Worm (Caenorhabditis elegans) whole organism, young adult: Measurements from ENCODE around the gene ttr-29.

Source experiments
- B0019.2 ChIP-seq: fragments of 200-800 bp; sonication (Bioruptor generic); conservative IDR thresholded peaks from 2 replicates; pipeline ENCODE4 v1.3.6; 2022; ENCODE audit warnings: missing genetic modification reagents, missing genetic modification characterization, missing compliant biosample characterization
- F22D6.2 ChIP-seq: sonication (generic microtip); optimal IDR thresholded peaks from 2 replicates; lab custom pipeline; 2016; ENCODE audit warnings: mild to moderate bottlenecking, missing genetic modification characterization, missing compliant biosample characterization
- F49E8.2 ChIP-seq: sonication (generic microtip); optimal IDR thresholded peaks from 3 replicates; lab custom pipeline; 2017; ENCODE audit warnings: missing genetic modification characterization, mild to moderate bottlenecking, missing compliant biosample characterization, antibody characterized with exemption, moderate library complexity; ENCODE audit not compliant: insufficient read depth
- F57C9.4 ChIP-seq: sonication (generic microtip); optimal IDR thresholded peaks from 2 replicates; lab custom pipeline; 2017; ENCODE audit warnings: mild to moderate bottlenecking, missing genetic modification characterization, missing compliant biosample characterization
- Y56A3A.18 ChIP-seq: fragments of 200-800 bp; sonication (Bioruptor generic); IDR thresholded peaks from 2 replicates; pipeline ENCODE4 v1.3.6; 2022; ENCODE audit warnings: missing genetic modification reagents, missing genetic modification characterization, missing compliant biosample characterization
- ama-1 ChIP-seq, 3 experiments: fragments of 150-350 bp in 1 of 3; sonication (generic microtip) in 2 of 3; optimal IDR thresholded peaks; 2 replicates each; lab custom pipeline; 2014 to 2018; ENCODE audit warnings: missing biosample characterization in 2 of 3, missing genetic modification characterization in 2 of 3, missing genetic modification reagents in 2 of 3
- athp-1 ChIP-seq: sonication (generic microtip); optimal IDR thresholded peaks from 2 replicates; lab custom pipeline; 2017; ENCODE audit warnings: mild to moderate bottlenecking, missing genetic modification characterization, missing compliant biosample characterization
- attf-3 ChIP-seq: fragments of 200-800 bp; sonication (Bioruptor generic); conservative IDR thresholded peaks from 2 replicates; pipeline ENCODE4 v1.3.6; 2022; ENCODE audit warnings: missing genetic modification reagents, missing genetic modification characterization, missing compliant biosample characterization
- attf-6 ChIP-seq: fragments of 200-800 bp; sonication (Bioruptor generic); IDR thresholded peaks from 2 replicates; pipeline ENCODE4 v1.3.6; 2022; ENCODE audit warnings: missing genetic modification reagents, missing genetic modification characterization, missing compliant biosample characterization
- cebp-2 ChIP-seq: fragments of 200-800 bp; sonication (Bioruptor generic); IDR thresholded peaks from 2 replicates; pipeline ENCODE4 v1.3.6; 2022; ENCODE audit warnings: missing genetic modification characterization, missing compliant biosample characterization
- ceh-27 ChIP-seq: fragments of 200-800 bp; sonication (Bioruptor generic); optimal IDR thresholded peaks from 2 replicates; lab custom pipeline; 2018; ENCODE audit warnings: mild to moderate bottlenecking, missing genetic modification characterization, moderate library complexity, missing compliant biosample characterization
- die-1 ChIP-seq: sonication (generic microtip); optimal IDR thresholded peaks from 2 replicates; lab custom pipeline; 2016; ENCODE audit warnings: missing genotype, mild to moderate bottlenecking, missing genetic modification characterization, missing compliant biosample characterization
- egl-44 ChIP-seq: fragments of 200-800 bp; sonication (Bioruptor generic); IDR thresholded peaks from 2 replicates; pipeline ENCODE4 v1.3.6; 2022; ENCODE audit warnings: missing genetic modification reagents, missing genetic modification characterization, missing compliant biosample characterization
- him-1 ChIP-seq: sonication (generic microtip); optimal IDR thresholded peaks from 2 replicates; lab custom pipeline; 2016; ENCODE audit warnings: missing genotype, missing genetic modification reagents, missing genetic modification characterization, missing compliant biosample characterization
- hsf-1 ChIP-seq: fragments of 200-800 bp; sonication (Bioruptor generic); IDR thresholded peaks from 2 replicates; pipeline ENCODE4 v1.3.6; 2022; ENCODE audit warnings: missing genetic modification reagents, missing genetic modification characterization, missing compliant biosample characterization
- let-607 ChIP-seq, 2 experiments: fragments of 200-800 bp in 1 of 2; sonication (Bioruptor generic) in 1 of 2; sonication (generic microtip) in 1 of 2; optimal IDR thresholded peaks; 2 replicates each; lab custom pipeline; 2016 to 2018; ENCODE audit warnings: mild to moderate bottlenecking in 2 of 2, missing compliant biosample characterization in 2 of 2, missing genetic modification characterization in 2 of 2, moderate library complexity in 2 of 2, missing genotype in 1 of 2
- lin-35 ChIP-seq, 3 experiments: fragments of 150-350 bp in 2 of 3; sonication (generic microtip) in 1 of 3; optimal IDR thresholded peaks; 2 replicates each; lab custom pipeline; 2014 to 2018; ENCODE audit warnings: missing biosample characterization in 3 of 3, missing genetic modification characterization in 3 of 3, missing genetic modification reagents in 3 of 3
- lsy-27 ChIP-seq: sonication (generic microtip); optimal IDR thresholded peaks from 2 replicates; lab custom pipeline; 2017; ENCODE audit warnings: missing genetic modification characterization, mild to moderate bottlenecking, missing compliant biosample characterization, antibody characterized with exemption, missing genotype, borderline replicate concordance; ENCODE audit not compliant: insufficient read depth
- madf-3 ChIP-seq: fragments of 200-800 bp; sonication (Bioruptor generic); IDR thresholded peaks from 2 replicates; pipeline ENCODE4 v1.3.6; 2022; ENCODE audit warnings: missing genetic modification reagents, missing genetic modification characterization, missing compliant biosample characterization
- madf-6 ChIP-seq: fragments of 200-800 bp; sonication (Bioruptor generic); IDR thresholded peaks from 2 replicates; pipeline ENCODE4 v1.3.6; 2022; ENCODE audit warnings: missing genetic modification reagents, missing genetic modification characterization, missing compliant biosample characterization
- madf-8 ChIP-seq: fragments of 200-800 bp; sonication (Bioruptor generic); conservative IDR thresholded peaks from 2 replicates; pipeline ENCODE4 v1.3.6; 2022; ENCODE audit warnings: missing genetic modification reagents, missing genetic modification characterization, missing compliant biosample characterization
- pha-4 ChIP-seq: fragments of 150-350 bp; sonication (generic microtip); optimal IDR thresholded peaks from 2 replicates; lab custom pipeline; 2014; ENCODE audit warnings: missing biosample characterization, missing genetic modification reagents, missing genetic modification characterization
- repo-1 ChIP-seq: sonication (generic microtip); optimal IDR thresholded peaks from 2 replicates; lab custom pipeline; 2017; ENCODE audit warnings: mild to moderate bottlenecking, missing genetic modification characterization, missing compliant biosample characterization
- rpc-1 ChIP-seq, 2 experiments: fragments of 150-350 bp in 1 of 2; sonication (generic microtip) in 1 of 2; optimal IDR thresholded peaks; 2 replicates each; lab custom pipeline; 2014 to 2018; ENCODE audit warnings: missing biosample characterization in 1 of 2, missing genetic modification characterization in 1 of 2, missing genetic modification reagents in 1 of 2, missing genotype in 1 of 2
- tbp1 ChIP-seq: fragments of 200-800 bp; sonication (Bioruptor generic); optimal IDR thresholded peaks from 2 replicates; lab custom pipeline; 2018; ENCODE audit warnings: mild to moderate bottlenecking, missing genetic modification characterization, missing compliant biosample characterization
- unc-62 ChIP-seq: fragments of 150-350 bp; optimal IDR thresholded peaks from 2 replicates; lab custom pipeline; 2014; ENCODE audit warnings: missing biosample characterization, missing genetic modification reagents, missing genetic modification characterization
- zfh-2 ChIP-seq: fragments of 200-800 bp; sonication (Bioruptor generic); conservative IDR thresholded peaks from 2 replicates; pipeline ENCODE4 v1.3.6; 2022; ENCODE audit warnings: missing genetic modification reagents, missing genetic modification characterization, missing compliant biosample characterization
- zim-3 ChIP-seq: sonication (generic microtip); optimal IDR thresholded peaks from 2 replicates; lab custom pipeline; 2017; ENCODE audit warnings: mild to moderate bottlenecking, missing genetic modification characterization, moderate library complexity, missing compliant biosample characterization
- ztf-25 ChIP-seq: fragments of 200-800 bp; sonication (Bioruptor generic); IDR thresholded peaks from 2 replicates; pipeline ENCODE4 v1.3.6; 2022; ENCODE audit warnings: missing genetic modification reagents, missing genetic modification characterization, missing compliant biosample characterization

The ttr-29 gene

ce11 chrV:12867997-12868396, 38.6 kb downstream of the ttr-29 start, which contains the start of gene nspg-1:
Gene nspg-1, minus strand, starts transcription at chrV:12868097.
- TF ChIP-seq tbp1 (no peak), ceh-27 (GFP tag; lab: Kevin White, UChicago) (no peak), madf-6 (GFP tag; lab: Robert Waterston, UW) (no peak), attf-6 (GFP tag; lab: Robert Waterston, UW) (no peak), B0019.2 (GFP tag; lab: Robert Waterston, UW) (no peak), lsy-27 (tag; lab: Kevin White, UChicago) (no peak), madf-8 (GFP tag; lab: Robert Waterston, UW) (no peak), cebp-2 (no peak), F57C9.4 (no peak), him-1 (tag; lab: Kevin White, UChicago) (no peak), ztf-25 (GFP tag; lab: Robert Waterston, UW) (no peak), zim-3 (no peak), repo-1 (tag; lab: Kevin White, UChicago) (no peak), lin-35 (GFP tag; optimal IDR thresholded peaks at IDR 0.05; lab: Kevin White, UChicago) (no peak), F22D6.2 (tag; lab: Kevin White, UChicago) (no peak)

- 0 out of 2 replicates have a peak, but pooled peaks have one; percentile 13 for TF ChIP-seq attf-3
These were observed 41.0 kb downstream of the ttr-29 start, which contains the start of gene T07F10.5 for ce11 chrV:12865615-12866014. Gene T07F10.5, plus strand, starts transcription at chrV:12865915.

- TF ChIP-seq die-1 (tag; lab: Kevin White, UChicago) (no peak), let-607 (tag; optimal IDR thresholded peaks at IDR 0.05; lab: Kevin White, UChicago) (no peak), zfh-2 (GFP tag; lab: Robert Waterston, UW) (no peak), ama-1 (optimal IDR thresholded peaks at IDR 0.05; lab: Kevin White, UChicago) (no peak), ama-1 (GFP tag; optimal IDR thresholded peaks at IDR 0.05; lab: Kevin White, UChicago) (no peak), athp-1 (no peak), F49E8.2 (no peak), rpc-1 (optimal IDR thresholded peaks at IDR 0.05; lab: Kevin White, UChicago) (no peak), rpc-1 (tag; optimal IDR thresholded peaks at IDR 0.05; lab: Kevin White, UChicago) (no peak), egl-44 (no peak), unc-62 (GFP tag; lab: Kevin White, UChicago) (no peak), Y56A3A.18 (no peak), pha-4 (tag; lab: Kevin White, UChicago) (no peak), madf-3 (no peak), hsf-1 (GFP tag; lab: Robert Waterston, UW) (no peak)
These were observed 47.5 kb downstream of the ttr-29 start, which contains the start of gene anp-1 for ce11 chrV:12859144-12859543. Gene anp-1, plus strand, starts transcription at chrV:12859444.
